Fruit fly (Drosophila melanogaster) whole organism, embryonic: Measurements from ENCODE around the gene CG6788.
A peak's percentile ranks its signal among the peaks of the same experiment; 100 is the strongest.

Experiments
- Atf-2 ChIP-seq: fragments of 200-800 bp; sonication (Bioruptor generic); optimal IDR thresholded peaks from 2 replicates; lab custom pipeline; 2016; ENCODE audit warnings: missing biosample characterization, missing genetic modification characterization
- B-H1 ChIP-seq: fragments of 200-800 bp; sonication (Bioruptor generic); IDR thresholded peaks from 3 replicates; pipeline ENCODE4 v1.3.6; 2022; ENCODE audit warnings: missing biosample characterization, missing genetic modification characterization
- B-H2 ChIP-seq: fragments of 200-800 bp; sonication (Bioruptor generic); optimal IDR thresholded peaks from 2 replicates; lab custom pipeline; 2018; ENCODE audit warnings: missing biosample characterization, mild to moderate bottlenecking, missing genetic modification characterization
- Bdp1 ChIP-seq: fragments of 200-800 bp; sonication (Bioruptor generic); optimal IDR thresholded peaks from 3 replicates; lab custom pipeline; 2016; ENCODE audit warnings: missing biosample characterization, missing genetic modification characterization
- Bgb ChIP-seq: fragments of 200-800 bp; sonication (Bioruptor generic); IDR thresholded peaks from 2 replicates; pipeline ENCODE4 v1.3.6; 2022; ENCODE audit warnings: missing biosample characterization, missing genetic modification characterization; ENCODE audit not compliant: partially characterized antibody
- CG10366 ChIP-seq: fragments of 200-800 bp; sonication (Bioruptor generic); IDR thresholded peaks from 2 replicates; pipeline ENCODE4 v1.3.6; 2022; ENCODE audit warnings: missing biosample characterization, missing genetic modification characterization
- CG10565 ChIP-seq: fragments of 200-800 bp; sonication (Bioruptor generic); optimal IDR thresholded peaks from 3 replicates; lab custom pipeline; 2016; ENCODE audit warnings: missing biosample characterization, mild to moderate bottlenecking, missing genetic modification characterization
- CG1233 ChIP-seq: fragments of 200-800 bp; sonication (Bioruptor generic); optimal IDR thresholded peaks from 4 replicates; lab custom pipeline; 2018; ENCODE audit warnings: missing biosample characterization, mild to moderate bottlenecking, missing genetic modification characterization
- CG12659 ChIP-seq: fragments of 200-800 bp; sonication (Bioruptor generic); optimal IDR thresholded peaks from 3 replicates; lab custom pipeline; 2017; ENCODE audit warnings: mild to moderate bottlenecking, missing biosample characterization, missing genetic modification reagents, missing genetic modification characterization
- CG12744 ChIP-seq: fragments of 200-800 bp; sonication (Bioruptor generic); optimal IDR thresholded peaks from 2 replicates; lab custom pipeline; 2016; ENCODE audit warnings: missing biosample characterization, missing genetic modification characterization
- CG13287 ChIP-seq: fragments of 200-800 bp; sonication (Bioruptor generic); IDR thresholded peaks from 2 replicates; pipeline ENCODE4 v1.3.6; 2022; ENCODE audit warnings: missing biosample characterization, missing genetic modification characterization; ENCODE audit not compliant: partially characterized antibody
- CG14441 ChIP-seq: fragments of 200-800 bp; sonication (Bioruptor generic); IDR thresholded peaks from 2 replicates; pipeline ENCODE4 v1.3.6; 2022; ENCODE audit warnings: missing biosample characterization, missing genetic modification characterization
- CG15514 ChIP-seq: fragments of 200-800 bp; sonication (Bioruptor generic); optimal IDR thresholded peaks from 3 replicates; lab custom pipeline; 2017; ENCODE audit warnings: missing biosample characterization, missing genetic modification characterization, mild to moderate bottlenecking, moderate library complexity, missing genetic modification reagents
- CG15696 ChIP-seq: fragments of 200-800 bp; sonication (Bioruptor generic); optimal IDR thresholded peaks from 2 replicates; lab custom pipeline; 2019; ENCODE audit warnings: missing biosample characterization, mild to moderate bottlenecking, missing genetic modification characterization, moderate library complexity
- CG17829 ChIP-seq: fragments of 200-800 bp; optimal IDR thresholded peaks from 2 replicates; lab custom pipeline; 2019; ENCODE audit warnings: missing biosample characterization, mild to moderate bottlenecking, missing genetic modification characterization, moderate library complexity
- CG17912 ChIP-seq: fragments of 200-800 bp; sonication (Bioruptor generic); optimal IDR thresholded peaks from 2 replicates; lab custom pipeline; 2018; ENCODE audit warnings: missing biosample characterization, mild to moderate bottlenecking, missing genetic modification characterization
- CG2120 ChIP-seq: fragments of 200-800 bp; sonication (Bioruptor generic); optimal IDR thresholded peaks from 3 replicates; lab custom pipeline; 2016; ENCODE audit warnings: missing biosample characterization, missing genetic modification characterization
- CG32532 ChIP-seq: fragments of 200-800 bp; sonication (Bioruptor generic); IDR thresholded peaks from 2 replicates; pipeline ENCODE4 v1.3.6; 2022; ENCODE audit warnings: missing biosample characterization, missing genetic modification characterization
- CG4328 ChIP-seq: fragments of 200-800 bp; sonication (Bioruptor generic); optimal IDR thresholded peaks from 3 replicates; lab custom pipeline; 2017; ENCODE audit warnings: missing biosample characterization, missing genetic modification reagents, missing genetic modification characterization
- CG43689 ChIP-seq: fragments of 200-800 bp; sonication (Bioruptor generic); IDR thresholded peaks from 2 replicates; pipeline ENCODE4 v1.3.6; 2022; ENCODE audit warnings: missing biosample characterization, missing genetic modification characterization
- CG7839 ChIP-seq: fragments of 200-800 bp; sonication (Bioruptor generic); optimal IDR thresholded peaks from 3 replicates; lab custom pipeline; 2018; ENCODE audit warnings: missing biosample characterization, mild to moderate bottlenecking, missing genetic modification characterization, moderate library complexity
- CG8765 ChIP-seq: fragments of 200-800 bp; sonication (Bioruptor generic); IDR thresholded peaks from 2 replicates; pipeline ENCODE4 v1.3.6; 2022; ENCODE audit warnings: missing biosample characterization, missing genetic modification characterization
- Dip3 ChIP-seq: fragments of 200-800 bp; sonication (Bioruptor generic); optimal IDR thresholded peaks from 3 replicates; lab custom pipeline; 2016; ENCODE audit warnings: missing biosample characterization, missing genetic modification characterization
- Eip74EF ChIP-seq, 2 experiments: fragments of 200-800 bp in 1 of 2; fragments of >200 bp in 1 of 2; sonication (Bioruptor generic) in 1 of 2; optimal IDR thresholded peaks; 2 replicates each; lab custom pipeline; 2017 to 2019; ENCODE audit warnings: missing biosample characterization in 2 of 2, missing genetic modification characterization in 2 of 2, mild to moderate bottlenecking in 1 of 2, moderate library complexity in 1 of 2
- Gug ChIP-seq: fragments of 200-800 bp; sonication (Bioruptor generic); IDR thresholded peaks from 4 replicates; pipeline ENCODE4 v1.3.6; 2022; ENCODE audit warnings: missing biosample characterization, missing genetic modification characterization
- Hmr ChIP-seq: fragments of 200-800 bp; sonication (Bioruptor generic); optimal IDR thresholded peaks from 3 replicates; lab custom pipeline; 2017; ENCODE audit warnings: mild to moderate bottlenecking, missing biosample characterization, missing genetic modification reagents, missing genetic modification characterization
- Kr ChIP-seq: fragments of 200-800 bp; sonication (Bioruptor generic); optimal IDR thresholded peaks from 2 replicates; lab custom pipeline; 2017; ENCODE audit warnings: missing biosample characterization, mild to moderate bottlenecking, missing genetic modification characterization
- Lim3 ChIP-seq: fragments of 200-800 bp; sonication (Bioruptor generic); IDR thresholded peaks from 2 replicates; pipeline ENCODE4 v1.3.6; 2022; ENCODE audit warnings: missing biosample characterization, missing genetic modification characterization
- MESR4 ChIP-seq: fragments of 200-800 bp; sonication (Bioruptor generic); optimal IDR thresholded peaks from 2 replicates; lab custom pipeline; 2018; ENCODE audit warnings: missing biosample characterization, mild to moderate bottlenecking, missing genetic modification characterization, moderate library complexity
- NC2β ChIP-seq: fragments of 200-800 bp; sonication (Bioruptor generic); optimal IDR thresholded peaks from 2 replicates; lab custom pipeline; 2016; ENCODE audit warnings: missing biosample characterization, missing genetic modification characterization
- Neu2 ChIP-seq: fragments of 200-800 bp; sonication (Bioruptor generic); optimal IDR thresholded peaks from 3 replicates; lab custom pipeline; 2016; ENCODE audit warnings: missing biosample characterization, missing genetic modification characterization, borderline replicate concordance
- Stat92E ChIP-seq, 3 experiments: fragments of >200 bp in 2 of 3; fragments of 200-800 bp in 1 of 3; sonication (Bioruptor generic) in 1 of 3; optimal IDR thresholded peaks; 2 replicates each; lab custom pipeline; 2017 to 2019; ENCODE audit warnings: missing biosample characterization in 3 of 3, missing genetic modification characterization in 3 of 3, mild to moderate bottlenecking in 1 of 3, moderate library complexity in 1 of 3
- Xbp1 ChIP-seq: fragments of 200-800 bp; sonication (Bioruptor generic); optimal IDR thresholded peaks from 3 replicates; lab custom pipeline; 2016; ENCODE audit warnings: missing biosample characterization, mild to moderate bottlenecking, missing genetic modification characterization
- ac ChIP-seq: fragments of 200-800 bp; sonication (Bioruptor generic); optimal IDR thresholded peaks from 3 replicates; lab custom pipeline; 2017; ENCODE audit warnings: missing biosample characterization, mild to moderate bottlenecking, missing genetic modification characterization
- ara ChIP-seq: fragments of 200-800 bp; sonication (Bioruptor generic); IDR thresholded peaks from 2 replicates; pipeline ENCODE4 v1.3.6; 2022; ENCODE audit warnings: missing biosample characterization, missing genetic modification characterization
- btn ChIP-seq: fragments of 200-800 bp; sonication (Bioruptor generic); optimal IDR thresholded peaks from 2 replicates; lab custom pipeline; 2016; ENCODE audit warnings: missing biosample characterization, missing genetic modification characterization
- cad ChIP-seq: fragments of >200 bp; optimal IDR thresholded peaks from 2 replicates; lab custom pipeline; 2017; ENCODE audit warnings: missing biosample characterization, missing genetic modification characterization
- cas ChIP-seq: fragments of 200-800 bp; sonication (Bioruptor generic); IDR thresholded peaks from 2 replicates; pipeline ENCODE4 v1.3.6; 2022; ENCODE audit warnings: missing biosample characterization, missing genetic modification characterization
- danr ChIP-seq: fragments of 200-800 bp; sonication (Bioruptor generic); IDR thresholded peaks from 2 replicates; pipeline ENCODE4 v1.3.6; 2022; ENCODE audit warnings: missing biosample characterization, missing genetic modification characterization
- fd102C ChIP-seq: fragments of 200-800 bp; sonication (Bioruptor generic); optimal IDR thresholded peaks from 2 replicates; lab custom pipeline; 2018; ENCODE audit warnings: missing biosample characterization, mild to moderate bottlenecking, missing genetic modification characterization, moderate library complexity
- fd64A ChIP-seq: fragments of 200-800 bp; sonication (Bioruptor generic); optimal IDR thresholded peaks from 3 replicates; lab custom pipeline; 2018; ENCODE audit warnings: missing biosample characterization, mild to moderate bottlenecking, missing genetic modification characterization
- gfzf ChIP-seq: fragments of 200-800 bp; sonication (Bioruptor generic); optimal IDR thresholded peaks from 2 replicates; lab custom pipeline; 2016; ENCODE audit warnings: missing biosample characterization, mild to moderate bottlenecking, missing genetic modification characterization, moderate library complexity
- hth ChIP-seq: fragments of >200 bp; optimal IDR thresholded peaks from 2 replicates; lab custom pipeline; 2017; ENCODE audit warnings: inconsistent platforms
- jigr1 ChIP-seq: fragments of 200-800 bp; sonication (Bioruptor generic); IDR thresholded peaks from 3 replicates; pipeline ENCODE4 v1.3.6; 2022; ENCODE audit warnings: missing biosample characterization, missing genetic modification characterization
- mld ChIP-seq: fragments of 200-800 bp; sonication (Bioruptor generic); IDR thresholded peaks from 3 replicates; pipeline ENCODE4 v1.3.6; 2022; ENCODE audit warnings: missing biosample characterization, missing genetic modification characterization; ENCODE audit not compliant: partially characterized antibody
- pho ChIP-seq: fragments of 200-800 bp; sonication (Bioruptor generic); optimal IDR thresholded peaks from 2 replicates; lab custom pipeline; 2016; ENCODE audit warnings: missing biosample characterization, missing genetic modification characterization
- pita ChIP-seq: fragments of 200-800 bp; sonication (Bioruptor generic); optimal IDR thresholded peaks from 2 replicates; lab custom pipeline; 2017; ENCODE audit warnings: missing biosample characterization, mild to moderate bottlenecking, missing genetic modification characterization
- ssp ChIP-seq: fragments of 200-800 bp; sonication (Bioruptor generic); IDR thresholded peaks from 2 replicates; pipeline ENCODE4 v1.3.6; 2022; ENCODE audit warnings: missing biosample characterization, missing genetic modification characterization
- stwl ChIP-seq: fragments of 200-800 bp; sonication (Bioruptor generic); optimal IDR thresholded peaks from 3 replicates; lab custom pipeline; 2018; ENCODE audit warnings: missing biosample characterization, mild to moderate bottlenecking, missing genetic modification characterization, moderate library complexity
- zen2 ChIP-seq: fragments of 200-800 bp; sonication (Bioruptor generic); IDR thresholded peaks from 3 replicates; pipeline ENCODE4 v1.3.6; 2022; ENCODE audit warnings: missing biosample characterization, missing genetic modification characterization; ENCODE audit not compliant: partially characterized antibody

Gene CG6788

dm6 chrX:17844623-17845022 is 43.4 kb upstream of the CG6788 start, which contains the start of the genes CG8142 and Ucp4A (continued):
- peak; percentile 85 for TF ChIP-seq CG4328 (GFP tag; lab: Kevin White, UChicago)
- peak; percentile 94 for TF ChIP-seq B-H1 (GFP tag; lab: Robert Waterston, UW)
- no peak for TF ChIP-seq mld
- TF ChIP-seq Bdp1 = peak; percentile 39
- no peak for TF ChIP-seq btn (GFP tag; lab: Kevin White, UChicago)
- peak; percentile 96 for TF ChIP-seq CG10366
- TF ChIP-seq MESR4 (GFP tag; lab: Kevin White, UChicago) = no peak
- TF ChIP-seq hth (lab: Kevin White, UChicago) = no peak
- TF ChIP-seq Xbp1 (GFP tag; lab: Kevin White, UChicago) = peak; percentile 94
- peak; percentile 86 for TF ChIP-seq Hmr
- TF ChIP-seq Eip74EF (GFP tag; optimal IDR thresholded peaks at IDR 0.05; lab: Kevin White, UChicago) = peak in 1 of 2 experiments; percentile 56
- TF ChIP-seq CG15514 (GFP tag; lab: Kevin White, UChicago) = peak; percentile 85
- TF ChIP-seq CG7839 = peak; percentile 93
- TF ChIP-seq Kr (GFP tag; lab: Kevin White, UChicago) = no peak
- TF ChIP-seq CG43689 (GFP tag; lab: Robert Waterston, UW) = peak; percentile 90
- TF ChIP-seq CG15696 (tag; lab: Kevin White, UChicago) = peak; percentile 94
- TF ChIP-seq CG2120 (GFP tag; lab: Kevin White, UChicago) = peak; percentile 85
- peak; percentile 88 for TF ChIP-seq CG8765 (GFP tag; lab: Robert Waterston, UW)
- TF ChIP-seq Stat92E (GFP tag; optimal IDR thresholded peaks at IDR 0.05; lab: Kevin White, UChicago) = no peak
- TF ChIP-seq cas (GFP tag; lab: Robert Waterston, UW) = peak; percentile 88
- peak; percentile 97 for TF ChIP-seq CG14441 (GFP tag; lab: Robert Waterston, UW)
- no peak for TF ChIP-seq cad (GFP tag; lab: Kevin White, UChicago)
- no peak; the same call in 1 of the 2 replicates for TF ChIP-seq CG13287 (GFP tag; lab: Robert Waterston, UW)
- TF ChIP-seq NC2β (GFP tag; lab: Kevin White, UChicago) = no peak
- peak; percentile 25 for TF ChIP-seq CG17912 (GFP tag; lab: Kevin White, UChicago)
- no peak for TF ChIP-seq fd102C (GFP tag; lab: Kevin White, UChicago)
- TF ChIP-seq Bgb = peak; percentile 21; the same call in 1 of the 2 replicates
- peak; percentile 20 for TF ChIP-seq Atf-2
- TF ChIP-seq ssp (GFP tag; lab: Robert Waterston, UW) = peak; percentile 93
- no peak for TF ChIP-seq Neu2
- no peak for TF ChIP-seq pita (GFP tag; lab: Kevin White, UChicago)
- TF ChIP-seq CG32532 (GFP tag; lab: Robert Waterston, UW) = peak; percentile 95
- peak; percentile 37 for TF ChIP-seq CG12744 (GFP tag; lab: Kevin White, UChicago)
- TF ChIP-seq pho (GFP tag; lab: Kevin White, UChicago) = peak; percentile 40
- TF ChIP-seq CG10565 (GFP tag; lab: Kevin White, UChicago) = peak; percentile 23
- TF ChIP-seq stwl (tag; lab: Kevin White, UChicago) = peak; percentile 80
- peak; percentile 62 for TF ChIP-seq Dip3 (GFP tag; lab: Kevin White, UChicago)
- peak; percentile 89 for TF ChIP-seq CG12659
- peak; percentile 91 for TF ChIP-seq danr
- peak; percentile 93 for TF ChIP-seq jigr1 (GFP tag; lab: Robert Waterston, UW)
- peak; percentile 87 for TF ChIP-seq Lim3
- TF ChIP-seq B-H2 (GFP tag; lab: Kevin White, UChicago) = peak; percentile 85
- peak; percentile 18 for TF ChIP-seq ac (GFP tag; lab: Kevin White, UChicago)
- TF ChIP-seq fd64A (GFP tag; lab: Kevin White, UChicago) = no peak
- peak; percentile 92 for TF ChIP-seq Gug
- TF ChIP-seq CG17829 = peak; percentile 94
- peak; percentile 89 for TF ChIP-seq CG1233 (GFP tag; lab: Kevin White, UChicago)
- no peak for TF ChIP-seq gfzf (GFP tag; lab: Kevin White, UChicago)
- TF ChIP-seq ara = peak; percentile 96
- TF ChIP-seq zen2 (GFP tag; lab: Robert Waterston, UW) = no peak
